Worm (Caenorhabditis elegans): ENCODE data around the gene E02C12.12.
"Not testable (repeated sequence)": the region's sequence is repeated elsewhere in the genome, so short reads cannot be mapped to it uniquely, and the experiment has no call there.

ce11 chrV:9341814-9342213 is 40.3 kb downstream of the E02C12.12 start:
- not testable (repeated sequence) for TF ChIP-seq F13C5.2 (tag; optimal IDR thresholded peaks at IDR 0.05); ama-1 (optimal IDR thresholded peaks at IDR 0.05); flt-1 (GFP tag; IDR thresholded peaks at IDR 0.05)
